Fruit fly (Drosophila melanogaster) whole organism, embryonic: ENCODE results near the gene sdt.

ENCODE experiments used
- ATbp ChIP-seq: fragments of 200-800 bp; sonication (Bioruptor generic); optimal IDR thresholded peaks from 2 replicates; lab custom pipeline; 2017; ENCODE audit warnings: missing biosample characterization, mild to moderate bottlenecking, missing genetic modification characterization, missing genetic modification reagents
- Atf-2 ChIP-seq: fragments of 200-800 bp; sonication (Bioruptor generic); optimal IDR thresholded peaks from 2 replicates; lab custom pipeline; 2016; ENCODE audit warnings: missing biosample characterization, missing genetic modification characterization
- Atf6 ChIP-seq: fragments of 200-800 bp; sonication (Bioruptor generic); IDR thresholded peaks from 2 replicates; pipeline ENCODE4 v1.3.6; 2022; ENCODE audit warnings: missing biosample characterization, missing genetic modification characterization
- Blimp-1 ChIP-seq: fragments of 200-800 bp; sonication (Bioruptor generic); optimal IDR thresholded peaks from 3 replicates; lab custom pipeline; 2018; ENCODE audit warnings: missing biosample characterization, missing genetic modification characterization, mild to moderate bottlenecking, moderate library complexity, missing genetic modification reagents
- BtbVII ChIP-seq: fragments of 200-800 bp; sonication (Bioruptor generic); optimal IDR thresholded peaks from 3 replicates; lab custom pipeline; 2017; ENCODE audit warnings: missing biosample characterization, mild to moderate bottlenecking, missing genetic modification characterization
- CG10543 ChIP-seq: fragments of 200-800 bp; sonication (Bioruptor generic); optimal IDR thresholded peaks from 3 replicates; lab custom pipeline; 2017; ENCODE audit warnings: missing biosample characterization, mild to moderate bottlenecking, missing genetic modification characterization, moderate library complexity
- CG11504 ChIP-seq: fragments of 200-800 bp; sonication (Bioruptor generic); optimal IDR thresholded peaks from 3 replicates; lab custom pipeline; 2019; ENCODE audit warnings: missing biosample characterization, mild to moderate bottlenecking, missing genetic modification characterization, moderate library complexity
- CG12071 ChIP-seq: fragments of 200-800 bp; sonication (Bioruptor generic); optimal IDR thresholded peaks from 3 replicates; lab custom pipeline; 2018; ENCODE audit warnings: missing biosample characterization, mild to moderate bottlenecking, missing genetic modification characterization
- CG12236 ChIP-seq: fragments of 200-800 bp; sonication (Bioruptor generic); optimal IDR thresholded peaks from 2 replicates; lab custom pipeline; 2016; ENCODE audit warnings: missing biosample characterization, missing genetic modification characterization
- CG13424 ChIP-seq: fragments of 200-800 bp; sonication (Bioruptor generic); optimal IDR thresholded peaks from 2 replicates; lab custom pipeline; 2019; ENCODE audit warnings: missing biosample characterization, mild to moderate bottlenecking, missing genetic modification characterization, moderate library complexity
- CG13624 ChIP-seq: fragments of 200-800 bp; sonication (Bioruptor generic); optimal IDR thresholded peaks from 2 replicates; lab custom pipeline; 2016; ENCODE audit warnings: missing biosample characterization, missing genetic modification characterization
- CG15601 ChIP-seq: fragments of 200-800 bp; sonication (Bioruptor generic); optimal IDR thresholded peaks from 3 replicates; lab custom pipeline; 2019; ENCODE audit warnings: missing biosample characterization, mild to moderate bottlenecking, missing genetic modification characterization, moderate library complexity
- CG18011 ChIP-seq: fragments of 200-800 bp; sonication (Bioruptor generic); optimal IDR thresholded peaks from 2 replicates; lab custom pipeline; 2017; ENCODE audit warnings: missing biosample characterization, missing genetic modification characterization, mild to moderate bottlenecking, moderate library complexity, missing genotype
- CG18619 ChIP-seq: fragments of 200-800 bp; sonication (Bioruptor generic); optimal IDR thresholded peaks from 3 replicates; lab custom pipeline; 2017; ENCODE audit warnings: missing biosample characterization, mild to moderate bottlenecking, missing genetic modification characterization
- CG2199 ChIP-seq: fragments of 200-800 bp; sonication (Bioruptor generic); IDR thresholded peaks from 3 replicates; pipeline ENCODE4 v1.3.6; 2022; ENCODE audit warnings: missing biosample characterization, missing genetic modification characterization
- CG2202 ChIP-seq: fragments of 200-800 bp; sonication (Bioruptor generic); optimal IDR thresholded peaks from 2 replicates; lab custom pipeline; 2018; ENCODE audit warnings: missing biosample characterization, mild to moderate bottlenecking, missing genetic modification characterization
- CG2678 ChIP-seq: fragments of 200-800 bp; sonication (Bioruptor generic); optimal IDR thresholded peaks from 3 replicates; lab custom pipeline; 2019; ENCODE audit warnings: missing biosample characterization, mild to moderate bottlenecking, missing genetic modification characterization, moderate library complexity
- CG30431 ChIP-seq: fragments of 200-800 bp; sonication (Bioruptor generic); optimal IDR thresholded peaks from 2 replicates; lab custom pipeline; 2017; ENCODE audit warnings: missing biosample characterization, missing genetic modification characterization
- CG32767 ChIP-seq: fragments of 200-800 bp; sonication (Bioruptor generic); IDR thresholded peaks from 2 replicates; pipeline ENCODE4 v1.3.6; 2022; ENCODE audit warnings: missing biosample characterization, missing genetic modification characterization
- CG33557 ChIP-seq: fragments of 200-800 bp; sonication (Bioruptor generic); optimal IDR thresholded peaks from 2 replicates; lab custom pipeline; 2019; ENCODE audit warnings: missing biosample characterization, mild to moderate bottlenecking, missing genetic modification characterization, moderate library complexity
- CG3407 ChIP-seq: fragments of 200-800 bp; sonication (Bioruptor generic); optimal IDR thresholded peaks from 2 replicates; lab custom pipeline; 2018; ENCODE audit warnings: missing biosample characterization, mild to moderate bottlenecking, missing genetic modification characterization
- CG34376 ChIP-seq: fragments of 200-800 bp; sonication (Bioruptor generic); optimal IDR thresholded peaks from 2 replicates; lab custom pipeline; 2018; ENCODE audit warnings: missing biosample characterization, mild to moderate bottlenecking, missing genetic modification characterization
- CG34422 ChIP-seq: fragments of 200-800 bp; sonication (Bioruptor generic); IDR thresholded peaks from 3 replicates; pipeline ENCODE4 v1.3.6; 2022; ENCODE audit warnings: missing biosample characterization, missing genetic modification characterization
- CG4328 ChIP-seq: fragments of 200-800 bp; sonication (Bioruptor generic); optimal IDR thresholded peaks from 3 replicates; lab custom pipeline; 2017; ENCODE audit warnings: missing biosample characterization, missing genetic modification reagents, missing genetic modification characterization
- CG4617 ChIP-seq: fragments of 200-800 bp; sonication (Bioruptor generic); optimal IDR thresholded peaks from 3 replicates; lab custom pipeline; 2016; ENCODE audit warnings: missing biosample characterization, missing genetic modification characterization, borderline replicate concordance
- CG4730 ChIP-seq: fragments of 200-800 bp; sonication (Bioruptor generic); IDR thresholded peaks from 2 replicates; pipeline ENCODE4 v1.3.6; 2022; ENCODE audit warnings: missing biosample characterization, missing genetic modification characterization
- CG6654 ChIP-seq: fragments of 200-800 bp; sonication (Bioruptor generic); optimal IDR thresholded peaks from 2 replicates; lab custom pipeline; 2017; ENCODE audit warnings: missing biosample characterization, mild to moderate bottlenecking, missing genetic modification characterization
- CG7963 ChIP-seq: fragments of 200-800 bp; sonication (Bioruptor generic); IDR thresholded peaks from 3 replicates; pipeline ENCODE4 v1.3.6; 2022; ENCODE audit warnings: missing biosample characterization, missing genetic modification characterization; ENCODE audit not compliant: partially characterized antibody
- CG9437 ChIP-seq: fragments of 200-800 bp; sonication (Bioruptor generic); optimal IDR thresholded peaks from 2 replicates; lab custom pipeline; 2018; ENCODE audit warnings: missing biosample characterization, mild to moderate bottlenecking, missing genetic modification characterization
- CG9817 ChIP-seq: fragments of 200-800 bp; sonication (Bioruptor generic); optimal IDR thresholded peaks from 2 replicates; lab custom pipeline; 2018; ENCODE audit warnings: missing biosample characterization, mild to moderate bottlenecking, missing genetic modification characterization, moderate library complexity
- CG9876 ChIP-seq: fragments of 200-800 bp; sonication (Bioruptor generic); optimal IDR thresholded peaks from 2 replicates; lab custom pipeline; 2016; ENCODE audit warnings: missing biosample characterization, missing genetic modification characterization
- Dp ChIP-seq: fragments of 200-800 bp; sonication (Bioruptor generic); optimal IDR thresholded peaks from 2 replicates; lab custom pipeline; 2018; ENCODE audit warnings: missing biosample characterization, mild to moderate bottlenecking, missing genetic modification characterization, moderate library complexity
- Dref ChIP-seq: fragments of 200-800 bp; sonication (Bioruptor generic); IDR thresholded peaks from 2 replicates; pipeline ENCODE4 v1.3.6; 2022; ENCODE audit warnings: missing biosample characterization, missing genetic modification characterization
- Eip74EF ChIP-seq, 2 experiments: fragments of 200-800 bp in 1 of 2; fragments of >200 bp in 1 of 2; sonication (Bioruptor generic) in 1 of 2; optimal IDR thresholded peaks; 2 replicates each; lab custom pipeline; 2017 to 2019; ENCODE audit warnings: missing biosample characterization in 2 of 2, missing genetic modification characterization in 2 of 2, mild to moderate bottlenecking in 1 of 2, moderate library complexity in 1 of 2
- Hey ChIP-seq: fragments of 200-800 bp; sonication (Bioruptor generic); optimal IDR thresholded peaks from 3 replicates; lab custom pipeline; 2018; ENCODE audit warnings: missing biosample characterization, mild to moderate bottlenecking, missing genetic modification characterization
- ase ChIP-seq: fragments of 200-800 bp; sonication (Bioruptor generic); IDR thresholded peaks from 3 replicates; pipeline ENCODE4 v1.3.6; 2022; ENCODE audit warnings: missing biosample characterization, missing genetic modification characterization
- ash1 ChIP-seq: fragments of 200-800 bp; sonication (Bioruptor generic); optimal IDR thresholded peaks from 2 replicates; lab custom pipeline; 2018; ENCODE audit warnings: missing biosample characterization, mild to moderate bottlenecking, missing genetic modification characterization
- crp ChIP-seq, 2 experiments: fragments of 200-800 bp; sonication (Bioruptor generic); optimal IDR thresholded peaks; 2 replicates in 1 of 2; 3 replicates in 1 of 2; lab custom pipeline; 2017; ENCODE audit warnings: missing biosample characterization in 2 of 2, missing genetic modification characterization in 2 of 2, mild to moderate bottlenecking in 1 of 2, moderate library complexity in 1 of 2
- dati ChIP-seq: fragments of 200-800 bp; sonication (Bioruptor generic); IDR thresholded peaks from 2 replicates; pipeline ENCODE4 v1.3.6; 2022; ENCODE audit warnings: missing biosample characterization, missing genetic modification characterization
- esg ChIP-seq: fragments of 200-800 bp; sonication (Bioruptor generic); conservative IDR thresholded peaks from 2 replicates; pipeline ENCODE4 v1.3.6; 2022; ENCODE audit warnings: missing biosample characterization, missing genetic modification characterization
- exex ChIP-seq: fragments of 200-800 bp; sonication (Bioruptor generic); optimal IDR thresholded peaks from 4 replicates; lab custom pipeline; 2018; ENCODE audit warnings: missing biosample characterization, mild to moderate bottlenecking, missing genetic modification characterization, moderate library complexity
- gcm2 ChIP-seq: fragments of 200-800 bp; sonication (Bioruptor generic); optimal IDR thresholded peaks from 2 replicates; lab custom pipeline; 2016; ENCODE audit warnings: missing biosample characterization, missing genetic modification characterization
- nom ChIP-seq: fragments of 200-800 bp; sonication (Bioruptor generic); optimal IDR thresholded peaks from 2 replicates; lab custom pipeline; 2017; ENCODE audit warnings: missing biosample characterization, missing genetic modification characterization, mild to moderate bottlenecking, moderate library complexity, missing genetic modification reagents
- oc ChIP-seq: fragments of 200-800 bp; sonication (Bioruptor generic); optimal IDR thresholded peaks from 2 replicates; lab custom pipeline; 2018; ENCODE audit warnings: missing biosample characterization, mild to moderate bottlenecking, missing genetic modification characterization, moderate library complexity
- pho ChIP-seq: fragments of 200-800 bp; sonication (Bioruptor generic); optimal IDR thresholded peaks from 2 replicates; lab custom pipeline; 2016; ENCODE audit warnings: missing biosample characterization, missing genetic modification characterization
- psq ChIP-seq: fragments of 200-800 bp; sonication (Bioruptor generic); optimal IDR thresholded peaks from 2 replicates; lab custom pipeline; 2017; ENCODE audit warnings: missing biosample characterization, missing genetic modification characterization
- repo ChIP-seq: fragments of 200-800 bp; sonication (Bioruptor generic); optimal IDR thresholded peaks from 2 replicates; lab custom pipeline; 2016; ENCODE audit warnings: missing biosample characterization, missing genetic modification characterization
- row ChIP-seq: fragments of 200-800 bp; sonication (Bioruptor generic); IDR thresholded peaks from 3 replicates; pipeline ENCODE4 v1.3.6; 2022; ENCODE audit warnings: missing biosample characterization, missing genetic modification characterization
- tap ChIP-seq: fragments of 200-800 bp; optimal IDR thresholded peaks from 3 replicates; lab custom pipeline; 2019; ENCODE audit warnings: missing biosample characterization, mild to moderate bottlenecking, missing genetic modification characterization, moderate library complexity
- tna ChIP-seq: fragments of 200-800 bp; sonication (Bioruptor generic); IDR thresholded peaks from 2 replicates; pipeline ENCODE4 v1.3.6; 2022; ENCODE audit warnings: missing biosample characterization, missing genetic modification characterization; ENCODE audit not compliant: partially characterized antibody

sdt gene

DNA sequence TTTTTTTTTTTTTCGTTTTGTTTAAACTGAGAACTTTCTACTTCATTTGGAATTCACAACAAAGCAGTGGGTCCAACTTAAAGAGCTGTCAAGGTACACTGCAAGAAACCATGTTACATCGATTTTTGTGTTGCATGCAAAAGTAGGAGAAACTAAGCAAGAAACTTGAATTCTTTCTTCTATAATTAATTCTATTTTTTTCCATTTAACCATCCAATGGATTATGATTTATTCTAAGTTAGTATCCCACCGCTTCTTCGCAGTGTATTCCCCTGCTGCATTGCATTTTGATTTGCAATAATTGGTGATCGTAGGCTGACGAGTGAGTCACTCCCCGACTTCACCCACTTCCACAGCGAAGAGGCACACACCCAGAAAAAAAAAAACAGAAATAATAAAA is 81.5 kb downstream of the sdt start (continued):
- peak; percentile 31 for TF ChIP-seq CG2678 (tag; lab: Kevin White, UChicago)
- TF ChIP-seq CG2199 (GFP tag; lab: Robert Waterston, UW): no peak
- no peak for TF ChIP-seq tna (GFP tag; lab: Robert Waterston, UW)
- no peak for TF ChIP-seq nom (GFP tag; lab: Kevin White, UChicago)
- TF ChIP-seq CG15601: peak; percentile 35
- TF ChIP-seq CG9437 (GFP tag; lab: Kevin White, UChicago): no peak
- TF ChIP-seq CG12071 (GFP tag; lab: Kevin White, UChicago): no peak
- no peak for TF ChIP-seq CG34422
- TF ChIP-seq psq (GFP tag; lab: Kevin White, UChicago): no peak
- TF ChIP-seq CG33557 (GFP tag; lab: Kevin White, UChicago): no peak
- TF ChIP-seq Blimp-1 (GFP tag; lab: Kevin White, UChicago): peak; percentile 78
- no peak for TF ChIP-seq CG4617 (GFP tag; lab: Kevin White, UChicago)
- no peak for TF ChIP-seq dati (GFP tag; lab: Robert Waterston, UW)
- peak; percentile 34; the same call in 1 of the 2 replicates for TF ChIP-seq CG4730 (GFP tag; lab: Robert Waterston, UW)
- no peak for TF ChIP-seq gcm2 (GFP tag; lab: Kevin White, UChicago)
- TF ChIP-seq Dp (GFP tag; lab: Kevin White, UChicago): no peak
- no peak for TF ChIP-seq CG10543 (GFP tag; lab: Kevin White, UChicago)
- TF ChIP-seq CG3407 (GFP tag; lab: Kevin White, UChicago): no peak
- TF ChIP-seq CG2202 (tag; lab: Kevin White, UChicago): no peak
- peak; percentile 41 for TF ChIP-seq CG11504
- TF ChIP-seq CG13624 (GFP tag; lab: Kevin White, UChicago): no peak
- no peak for TF ChIP-seq pho
- TF ChIP-seq CG6654 (GFP tag; lab: Kevin White, UChicago): no peak
- no peak for TF ChIP-seq CG9876 (GFP tag; lab: Kevin White, UChicago)
- no peak for TF ChIP-seq Atf6
- TF ChIP-seq BtbVII (GFP tag; lab: Kevin White, UChicago): no peak
- TF ChIP-seq CG4328: no peak
- TF ChIP-seq Hey (tag; lab: Kevin White, UChicago): no peak
- no peak for TF ChIP-seq CG7963 (GFP tag; lab: Robert Waterston, UW)
- peak; percentile 21 for TF ChIP-seq CG13424 (tag; lab: Kevin White, UChicago)
- no peak for TF ChIP-seq CG9817 (tag; lab: Kevin White, UChicago)
- no peak for TF ChIP-seq ash1 (GFP tag; lab: Kevin White, UChicago)
- no peak; the same call in 2 of the 3 replicates for TF ChIP-seq ase (GFP tag; lab: Robert Waterston, UW)
- no peak for TF ChIP-seq Dref
- TF ChIP-seq CG18011: no peak
- no peak for TF ChIP-seq exex
- no peak for TF ChIP-seq CG18619 (GFP tag; lab: Kevin White, UChicago)
- peak; percentile 19 for TF ChIP-seq oc
- TF ChIP-seq Eip74EF (GFP tag; optimal IDR thresholded peaks at IDR 0.05; lab: Kevin White, UChicago): no peak
- TF ChIP-seq esg (GFP tag; lab: Robert Waterston, UW): no peak
- TF ChIP-seq Atf-2 (GFP tag; lab: Kevin White, UChicago): no peak
- 0 out of 3 replicates have a peak, but pooled peaks have one; percentile 18 for TF ChIP-seq row (GFP tag; lab: Robert Waterston, UW)
- no peak for TF ChIP-seq repo (GFP tag; lab: Kevin White, UChicago)
- TF ChIP-seq CG30431 (GFP tag; lab: Kevin White, UChicago): no peak
- TF ChIP-seq ATbp: peak; percentile 36
- no peak for TF ChIP-seq CG12236 (GFP tag; lab: Kevin White, UChicago)
- no peak for TF ChIP-seq CG34376
- TF ChIP-seq CG32767: no peak
- TF ChIP-seq crp (GFP tag; optimal IDR thresholded peaks at IDR 0.05; lab: Kevin White, UChicago): no peak
- no peak for TF ChIP-seq tap (tag; lab: Kevin White, UChicago)
